Fruit fly (Drosophila melanogaster) whole organism, larva: ENCODE measurements around the gene CG7806.

Experiments
- noc ChIP-seq: fragments of 200-800 bp; sonication (Bioruptor generic); optimal IDR thresholded peaks from 3 replicates; lab custom pipeline; 2019; ENCODE audit warnings: missing biosample characterization, mild to moderate bottlenecking, missing genetic modification characterization, moderate library complexity

The CG7806 gene

DNA sequence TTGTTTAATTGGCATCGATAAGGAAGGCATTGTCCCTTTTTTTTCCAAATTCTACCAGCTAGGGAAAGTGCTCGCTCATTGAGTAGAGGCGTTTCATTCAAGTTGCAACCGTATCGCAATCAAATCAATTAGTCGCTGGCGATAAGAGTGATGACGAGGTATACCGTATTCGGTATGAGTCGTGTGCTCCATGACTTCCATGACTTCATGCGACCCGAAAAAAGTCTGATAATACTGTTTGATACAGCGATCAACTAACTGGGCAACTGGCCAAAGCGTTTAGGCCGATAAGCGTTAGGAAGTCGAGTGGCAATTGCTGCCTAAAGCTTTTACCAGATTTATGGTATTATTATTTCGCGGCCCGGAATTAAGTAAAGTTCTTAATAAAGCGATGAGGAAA lies 33.3 kb downstream of the CG7806 start:
- TF ChIP-seq noc (tag; lab: Kevin White, UChicago), result peak; percentile 51

DNA sequence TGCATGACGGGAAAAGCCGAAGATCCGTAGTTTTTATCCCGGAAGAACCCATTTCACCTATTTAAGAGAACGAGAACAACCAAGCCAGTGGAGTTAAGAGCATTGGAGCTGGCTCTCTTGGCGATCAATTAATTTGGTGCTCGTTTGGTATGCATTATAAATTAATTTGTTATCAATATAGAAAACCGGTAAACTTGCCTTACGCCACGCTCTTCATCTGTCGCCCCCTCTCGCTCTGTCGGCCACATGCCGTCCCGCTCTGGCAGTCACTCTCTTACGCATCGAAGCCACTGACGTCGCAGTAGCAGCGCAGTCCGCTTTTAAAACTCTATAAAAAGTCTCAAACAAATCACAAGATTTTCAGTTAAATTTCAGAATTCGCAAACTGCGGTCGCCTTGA lies 35.1 kb downstream of the CG7806 start, which contains the start of gene CG7778:
Gene CG7778 (plus strand): TSS at position 361 of the 400 bp plus-strand sequence.
- TF ChIP-seq noc (tag; lab: Kevin White, UChicago), result no peak

DNA sequence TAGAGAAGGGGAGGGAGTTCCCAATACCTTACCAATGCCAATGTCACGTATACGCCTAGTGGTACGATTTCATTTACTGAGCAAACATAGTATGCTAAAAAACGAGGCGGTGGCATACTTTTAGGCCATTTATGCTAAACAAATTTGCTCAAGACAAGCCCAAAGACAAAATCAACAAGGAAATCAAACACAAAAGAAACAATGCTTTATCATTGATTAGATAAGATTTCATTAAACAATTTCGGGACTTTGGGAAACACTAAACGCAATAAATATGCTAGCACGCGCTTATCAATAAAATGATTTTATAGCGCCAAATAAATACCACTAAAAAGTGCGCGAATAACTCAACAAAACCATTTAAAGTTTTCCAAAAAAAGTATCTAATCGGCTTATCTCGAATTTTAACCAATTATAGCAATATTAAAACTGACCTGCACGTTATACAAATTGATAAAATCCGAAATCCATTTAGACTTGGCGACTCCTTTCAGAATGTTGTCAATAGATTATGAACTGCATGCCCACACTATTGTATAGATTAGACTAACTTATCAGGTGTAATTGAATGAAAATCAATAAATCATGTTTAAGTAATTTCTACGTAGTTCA lies 39.5 kb downstream of the CG7806 start:
- peak; percentile 89 for TF ChIP-seq noc (tag; lab: Kevin White, UChicago)

DNA sequence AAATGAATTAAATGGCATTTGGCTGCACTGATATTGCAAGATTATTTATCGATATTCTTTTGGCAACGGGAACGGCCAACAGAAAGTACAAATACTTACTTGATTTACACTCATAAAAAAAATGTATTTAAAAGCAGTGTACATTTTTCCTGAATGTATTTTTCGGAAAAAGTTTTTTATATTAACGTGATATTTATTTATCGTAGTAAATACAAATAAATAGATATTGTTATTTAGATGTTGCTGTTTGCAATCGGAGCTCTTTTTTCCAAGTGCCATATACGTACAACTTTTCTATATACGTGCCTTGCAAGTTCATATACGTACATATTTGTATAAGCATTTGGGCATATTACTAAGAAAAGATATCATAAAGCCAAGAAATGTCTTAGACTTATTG lies 40.1 kb downstream of the CG7806 start:
- TF ChIP-seq noc (tag; lab: Kevin White, UChicago), result no peak

DNA sequence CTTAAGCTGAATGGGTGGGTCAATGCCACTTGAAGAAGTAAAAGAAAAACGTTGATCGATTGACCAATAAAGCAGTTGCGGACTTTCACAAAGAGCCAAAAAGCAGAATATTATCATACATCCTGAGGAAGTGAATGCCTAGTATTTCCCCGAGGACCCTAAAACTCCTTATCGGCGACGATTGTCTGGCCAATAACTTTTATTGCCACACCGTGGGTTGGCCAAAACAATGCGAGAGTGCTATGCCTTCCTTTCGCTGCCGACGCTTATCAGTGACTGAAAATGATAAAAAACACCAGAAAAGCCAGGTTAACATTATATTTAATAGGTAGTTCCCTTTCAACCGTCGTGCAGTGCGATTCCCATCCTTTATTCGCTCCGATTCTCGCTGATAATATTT lies 40.7 kb downstream of the CG7806 start, which contains the start of gene Mur29B:
Gene Mur29B (plus strand): TSS at position 324 of the 400 bp plus-strand sequence.
- TF ChIP-seq noc (tag; lab: Kevin White, UChicago), result no peak

DNA sequence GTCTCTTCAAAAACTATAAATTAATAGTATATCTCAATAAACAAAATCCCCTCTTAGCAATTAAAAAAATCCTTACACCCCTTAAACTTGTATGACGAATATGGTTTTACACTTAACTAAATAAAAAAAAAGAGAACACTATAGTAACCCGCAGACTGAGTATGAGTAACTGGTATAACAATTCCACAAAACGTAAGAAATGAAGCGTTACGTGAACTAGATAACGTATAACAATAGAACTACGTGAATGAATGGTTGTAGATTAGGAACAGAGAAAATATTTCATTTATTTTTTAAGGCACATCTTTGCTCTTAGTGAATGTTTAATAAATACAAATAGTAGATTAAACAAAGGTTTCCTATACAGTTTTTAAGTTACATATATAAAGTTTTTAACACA lies 44.2 kb downstream of the CG7806 start:
- no peak for TF ChIP-seq noc (tag; lab: Kevin White, UChicago)

DNA sequence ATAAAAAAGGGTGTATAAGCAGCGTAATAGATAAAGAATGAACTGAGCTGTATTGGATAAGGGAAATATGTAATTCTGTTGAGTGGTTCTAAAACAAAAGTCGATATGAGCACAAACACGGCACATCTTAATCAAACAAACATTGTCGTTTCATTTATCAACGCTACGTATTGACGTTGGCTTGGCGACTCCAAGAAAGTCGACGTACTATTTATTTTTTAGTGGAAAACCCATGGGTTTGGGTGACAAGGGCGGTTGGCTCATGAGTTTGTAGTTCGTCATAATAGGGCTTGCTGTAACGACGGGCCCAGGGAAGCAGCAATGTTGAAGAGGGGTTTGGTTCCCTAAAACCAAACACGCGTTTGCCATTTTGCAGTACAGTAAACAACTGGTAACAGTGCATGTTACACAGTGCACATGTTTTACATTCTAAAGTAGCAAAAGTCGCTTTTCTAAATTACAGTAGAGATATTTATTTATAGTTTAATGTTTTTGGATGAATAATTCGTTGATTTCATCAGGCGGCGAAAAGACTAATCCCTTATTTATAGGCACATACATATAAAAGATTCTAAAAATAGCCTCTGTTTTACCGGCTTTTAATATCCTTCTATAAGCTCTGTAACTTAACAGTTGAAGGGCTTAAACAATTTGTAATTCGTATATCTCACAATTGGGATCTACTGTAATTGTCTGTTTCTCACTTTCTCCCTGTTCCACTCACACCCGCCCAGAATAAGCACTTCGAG lies 50.2 kb downstream of the CG7806 start:
- TF ChIP-seq noc (tag; lab: Kevin White, UChicago), result no peak

DNA sequence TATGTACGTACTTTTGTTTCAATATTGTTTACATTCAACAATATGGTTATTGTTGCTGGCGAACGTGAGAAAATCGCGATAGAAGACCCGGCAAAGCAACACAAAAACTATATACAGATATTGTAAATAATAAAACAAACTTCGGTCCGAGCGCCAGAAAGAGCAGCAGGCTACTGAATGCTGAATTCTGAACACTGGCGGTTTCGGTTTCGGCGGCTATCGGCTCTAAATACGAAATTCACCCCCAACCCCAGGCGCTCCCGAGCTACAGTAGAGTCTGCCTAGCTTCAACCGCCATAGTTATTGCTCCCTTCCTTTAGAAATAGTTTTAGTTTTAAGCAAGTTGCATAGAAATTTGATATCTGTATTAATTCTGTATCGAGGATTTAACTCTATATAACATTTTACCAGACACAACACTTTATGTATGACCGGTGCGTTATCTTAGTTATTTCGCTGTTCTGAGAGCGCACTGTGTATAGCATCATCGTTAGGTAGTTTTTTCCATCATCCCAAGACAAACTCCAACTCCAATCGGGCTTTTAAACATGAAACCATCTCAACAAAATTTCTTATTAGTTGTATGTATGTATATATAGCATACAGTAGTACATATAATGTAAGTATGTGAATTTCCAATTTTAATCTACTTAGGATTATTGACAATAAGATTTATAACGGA lies 51.2 kb downstream of the CG7806 start, which contains the start of gene CG7627:
Gene CG7627 (minus strand): TSS at position 197 of the 682 bp plus-strand sequence.
- peak; percentile 88 for TF ChIP-seq noc (tag; lab: Kevin White, UChicago)

DNA sequence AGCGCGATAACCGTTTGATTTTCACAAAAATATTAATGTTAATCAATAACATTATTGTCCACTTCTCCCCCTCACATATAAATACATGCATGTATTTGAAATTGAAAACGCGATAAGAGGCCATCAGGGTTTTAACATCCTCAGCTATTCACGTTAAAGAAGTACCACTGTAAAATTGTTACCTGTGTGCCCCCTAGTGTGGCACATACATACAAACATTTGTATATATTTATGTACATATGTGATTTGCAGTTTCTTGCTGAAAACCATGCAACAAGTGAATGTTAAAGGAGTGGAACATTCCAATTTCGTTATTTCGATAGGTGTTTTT lies 51.7 kb downstream of the CG7806 start:
- TF ChIP-seq noc (tag; lab: Kevin White, UChicago), result no peak

DNA sequence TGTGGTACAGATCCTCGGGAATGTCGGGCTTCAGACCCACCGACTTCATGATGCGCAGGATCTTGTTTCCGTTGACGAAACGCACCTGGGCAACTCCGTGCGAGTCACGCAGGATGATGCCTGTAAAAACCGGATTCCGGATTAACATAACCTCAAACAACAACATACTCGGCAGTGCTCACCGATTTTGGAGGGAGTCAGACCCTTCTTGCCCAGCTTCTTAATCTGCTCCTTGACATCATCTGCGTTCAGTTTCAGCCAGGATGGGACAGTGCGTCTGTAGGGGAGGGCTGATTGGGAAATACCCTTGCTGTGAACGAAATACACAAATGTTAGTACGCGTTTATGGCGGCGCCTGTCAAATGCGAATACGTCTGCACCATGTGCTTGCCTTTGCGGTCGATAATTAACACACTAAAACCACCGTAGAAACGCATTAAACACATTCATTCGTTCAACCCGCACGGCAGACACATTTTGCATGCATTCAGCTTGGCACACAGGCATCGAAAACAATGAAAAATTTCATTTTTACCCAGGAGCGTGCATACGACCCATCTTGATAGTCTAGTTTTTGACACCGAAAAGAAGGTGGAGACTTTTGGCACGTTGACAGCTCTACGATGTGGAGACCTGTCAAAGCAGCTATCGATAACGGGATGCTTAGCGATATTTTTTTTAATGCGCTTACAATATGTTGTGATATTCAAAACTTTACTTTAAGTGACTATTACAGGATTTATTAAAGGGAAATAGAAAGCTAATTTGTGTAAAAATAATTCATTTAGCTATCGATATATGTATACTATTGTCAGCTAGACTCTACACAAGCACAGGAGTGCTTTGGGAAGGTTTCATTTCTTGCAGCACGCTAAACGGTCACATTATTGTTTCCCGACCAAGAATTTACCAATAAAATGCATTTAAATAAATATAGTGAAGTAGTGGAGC lies 53.1 kb downstream of the CG7806 start, which contains the start of the genes RpS13 and CSN8:
Gene RpS13 (minus strand): TSS at position 657 of the 951 bp plus-strand sequence.
Gene CSN8 (plus strand): TSS at position 850 of the 951 bp plus-strand sequence.
- peak; percentile 31 for TF ChIP-seq noc (tag; lab: Kevin White, UChicago)

DNA sequence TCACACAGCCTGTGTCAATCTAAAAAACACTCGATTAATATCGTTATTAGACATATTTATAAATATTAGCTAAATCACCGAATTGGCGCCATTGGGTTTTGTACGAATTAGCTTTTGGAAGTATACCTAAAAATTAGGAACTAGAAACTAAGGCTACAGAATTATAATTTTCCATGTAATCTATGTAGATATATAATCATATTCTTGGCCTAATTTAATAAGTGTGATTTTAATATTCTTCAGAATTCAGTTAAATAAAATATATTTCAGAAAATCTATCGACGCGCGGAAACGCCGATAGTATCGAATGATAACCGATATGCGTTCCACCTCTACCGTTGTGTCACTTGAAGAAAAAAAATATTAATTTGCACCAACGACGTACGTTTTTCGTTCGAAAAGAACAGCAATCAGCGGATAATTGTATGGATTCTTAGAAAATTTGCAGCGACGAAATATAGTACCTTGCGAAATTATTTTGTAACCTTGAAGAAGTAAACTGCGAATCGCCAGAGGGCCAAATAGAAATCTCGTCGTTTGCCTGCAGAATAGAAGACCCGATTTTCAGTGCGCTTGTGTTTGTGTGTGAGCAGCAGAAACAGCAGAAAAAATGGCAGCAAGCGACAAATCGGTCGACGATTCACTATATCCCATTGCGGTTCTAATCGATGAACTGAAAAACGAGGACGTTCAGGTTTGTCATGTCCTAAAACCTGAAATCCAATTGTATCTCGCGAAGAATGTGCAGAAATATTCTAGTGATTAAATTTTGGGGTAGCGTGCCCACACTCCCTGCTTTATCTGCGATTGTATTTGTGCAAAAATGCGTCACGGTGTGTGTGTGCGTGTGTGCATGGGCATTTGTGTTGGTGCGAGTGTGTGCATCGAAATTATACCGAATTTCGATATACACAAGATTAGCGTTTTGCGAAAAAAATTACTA lies 54.8 kb downstream of the CG7806 start, which contains the start of gene Pp2A-29B:
Gene Pp2A-29B (plus strand): TSS at position 338 of the 943 bp plus-strand sequence.
- TF ChIP-seq noc (tag; lab: Kevin White, UChicago), result no peak
